Fruit fly (Drosophila melanogaster): ENCODE results near the gene Mulk.
A peak's percentile ranks its signal among the peaks of the same experiment; 100 is the strongest.

The Mulk gene

dm6 chr2L:10250441-10250847, 19.4 kb upstream of the Mulk start, which contains the start of the genes bsk and CG31717 (continued):
- TF ChIP-seq phol (tag; optimal IDR thresholded peaks at IDR 0.05) (peak; percentile 46), Nf-YA (GFP tag; IDR thresholded peaks at IDR 0.05) (no peak), stc (GFP tag; IDR thresholded peaks at IDR 0.05) (no peak), H2.0 (GFP tag; IDR thresholded peaks at IDR 0.05) (no peak), CG34422 (GFP tag; IDR thresholded peaks at IDR 0.05) (no peak), disco-r (GFP tag; optimal IDR thresholded peaks at IDR 0.05) (no peak), CG9797 (GFP tag; optimal IDR thresholded peaks at IDR 0.05) (peak; percentile 73), wdn (GFP tag; IDR thresholded peaks at IDR 0.05) (no peak), vnd (GFP tag; IDR thresholded peaks at IDR 0.05; ENCODE audit: partially characterized antibody) (peak; percentile 39; the same call in 1 of the 3 replicates), ap (GFP tag; IDR thresholded peaks at IDR 0.05) (no peak), CG17568 (GFP tag; optimal IDR thresholded peaks at IDR 0.05) (no peak), CG11560 (tag; IDR thresholded peaks at IDR 0.05) (peak; percentile 99), pita (GFP tag; optimal IDR thresholded peaks at IDR 0.05) (no peak), nmo (GFP tag; optimal IDR thresholded peaks at IDR 0.05) (peak; percentile 60), sr (GFP tag; IDR thresholded peaks at IDR 0.05) (no peak), Atf3 (GFP tag; optimal IDR thresholded peaks at IDR 0.05) (no peak), HLHmδ (GFP tag; optimal IDR thresholded peaks at IDR 0.05) (no peak), ssp (GFP tag; IDR thresholded peaks at IDR 0.05) (no peak), CG34224 (GFP tag; IDR thresholded peaks at IDR 0.05; ENCODE audit: partially characterized antibody) (no peak), BEAF-32 (GFP tag; optimal IDR thresholded peaks at IDR 0.05) (peak; percentile 77), YL-1 (GFP tag; optimal IDR thresholded peaks at IDR 0.05) (peak; percentile 36), Scr (GFP tag; IDR thresholded peaks at IDR 0.05; ENCODE audit: partially characterized antibody) (peak; percentile 67), CG7963 (GFP tag; IDR thresholded peaks at IDR 0.05; ENCODE audit: partially characterized antibody) (no peak), ind (GFP tag; optimal IDR thresholded peaks at IDR 0.05) (no peak), Drgx (GFP tag; IDR thresholded peaks at IDR 0.05) (no peak), sob (GFP tag; IDR thresholded peaks at IDR 0.05) (no peak), Hmx (GFP tag; optimal IDR thresholded peaks at IDR 0.05) (peak; percentile 19), eyg (GFP tag; optimal IDR thresholded peaks at IDR 0.05) (no peak), CG17328 (GFP tag; IDR thresholded peaks at IDR 0.05) (no peak), CG3163 (GFP tag; optimal IDR thresholded peaks at IDR 0.05) (no peak), ash1 (GFP tag; optimal IDR thresholded peaks at IDR 0.05) (no peak), pan (optimal IDR thresholded peaks at IDR 0.05) (no peak), pan (GFP tag; optimal IDR thresholded peaks at IDR 0.05 in 1 of 2, IDR thresholded peaks at IDR 0.05 in 1 of 2) (no peak), ewg (GFP tag; optimal IDR thresholded peaks at IDR 0.05) (no peak), CG12769 (tag; optimal IDR thresholded peaks at IDR 0.05) (no peak), fd102C (GFP tag; optimal IDR thresholded peaks at IDR 0.05) (no peak), az2 (GFP tag; optimal IDR thresholded peaks at IDR 0.05) (no peak), sens-2 (GFP tag; IDR thresholded peaks at IDR 0.05) (no peak), CG34376 (GFP tag; optimal IDR thresholded peaks at IDR 0.05) (no peak), jigr1 (GFP tag; IDR thresholded peaks at IDR 0.05) (no peak), CG30020 (tag; optimal IDR thresholded peaks at IDR 0.05) (peak; percentile 97), gem (tag; optimal IDR thresholded peaks at IDR 0.05) (no peak), CG16813 (GFP tag; IDR thresholded peaks at IDR 0.05; ENCODE audit: partially characterized antibody) (peak; percentile 44; the same call in 1 of the 3 replicates), usp (GFP tag; optimal IDR thresholded peaks at IDR 0.05) (no peak), CG1602 (GFP tag; optimal IDR thresholded peaks at IDR 0.05) (no peak), repo (GFP tag; optimal IDR thresholded peaks at IDR 0.05) (no peak), Sry-δ (GFP tag; optimal IDR thresholded peaks at IDR 0.05) (peak; percentile 87), CG2202 (tag; optimal IDR thresholded peaks at IDR 0.05) (no peak), lmd (GFP tag; IDR thresholded peaks at IDR 0.05) (no peak), CG8924 (tag; optimal IDR thresholded peaks at IDR 0.05) (peak; percentile 73), cad (GFP tag; optimal IDR thresholded peaks at IDR 0.05) (no peak), Camta (GFP tag; optimal IDR thresholded peaks at IDR 0.05) (no peak)

All from whole organism, embryonic.